Worm (Caenorhabditis elegans): Measurements from ENCODE around the gene nlp-6.

DNA sequence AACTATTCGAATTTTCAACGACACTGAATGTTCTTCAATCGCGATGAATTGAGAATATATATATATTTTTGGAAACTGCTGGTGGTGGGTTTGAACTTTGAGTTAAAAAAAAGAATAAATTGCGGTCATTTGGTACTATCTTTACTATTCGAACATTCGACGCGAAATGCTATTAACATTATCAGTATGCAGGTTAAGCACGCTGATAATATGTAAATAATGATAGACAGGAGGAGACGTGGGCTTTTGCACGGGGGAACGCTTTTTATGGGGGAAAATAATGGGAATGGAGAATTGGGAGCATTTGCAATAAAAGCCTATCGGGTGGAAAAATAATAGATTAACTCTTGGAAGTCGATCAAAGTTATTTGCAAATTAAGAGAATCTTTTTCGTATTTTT is 23.3 kb upstream of the nlp-6 start:
- no peak for TF ChIP-seq T22C8.4 (GFP tag; IDR thresholded peaks at IDR 0.05)
- TF ChIP-seq tab-1 (GFP tag; IDR thresholded peaks at IDR 0.05), result no peak
- TF ChIP-seq flt-1 (GFP tag; IDR thresholded peaks at IDR 0.05), result no peak
- TF ChIP-seq klf-2 (GFP tag; conservative IDR thresholded peaks at IDR 0.05), result no peak
- TF ChIP-seq ztf-29 (GFP tag; IDR thresholded peaks at IDR 0.05), result no peak
- no peak for TF ChIP-seq ztf-23 (GFP tag; IDR thresholded peaks at IDR 0.05)
- no peak for TF ChIP-seq med-1 (GFP tag; optimal IDR thresholded peaks at IDR 0.05; ENCODE audit: insufficient read depth)

All from whole organism, midembryonic.